Fruit fly (Drosophila melanogaster) whole organism, embryonic: ENCODE measurements around the gene Cand1.

ENCODE experiments used
- Adf1 ChIP-seq: fragments of 200-800 bp; sonication (Bioruptor generic); IDR thresholded peaks from 2 replicates; pipeline ENCODE4 v1.3.6; 2022; ENCODE audit warnings: missing biosample characterization, missing genetic modification characterization
- Aef1 ChIP-seq: fragments of 200-800 bp; sonication (Bioruptor generic); IDR thresholded peaks from 3 replicates; pipeline ENCODE4 v1.3.6; 2022; ENCODE audit warnings: missing biosample characterization, missing genetic modification characterization
- Bgb ChIP-seq: fragments of 200-800 bp; sonication (Bioruptor generic); IDR thresholded peaks from 2 replicates; pipeline ENCODE4 v1.3.6; 2022; ENCODE audit warnings: missing biosample characterization, missing genetic modification characterization; ENCODE audit not compliant: partially characterized antibody
- BtbVII ChIP-seq: fragments of 200-800 bp; sonication (Bioruptor generic); optimal IDR thresholded peaks from 3 replicates; lab custom pipeline; 2017; ENCODE audit warnings: missing biosample characterization, mild to moderate bottlenecking, missing genetic modification characterization
- CG10274 ChIP-seq: fragments of 200-800 bp; sonication (Bioruptor generic); optimal IDR thresholded peaks from 3 replicates; lab custom pipeline; 2017; ENCODE audit warnings: missing biosample characterization, mild to moderate bottlenecking, missing genetic modification characterization
- CG12299 ChIP-seq: fragments of 200-800 bp; sonication (Bioruptor generic); optimal IDR thresholded peaks from 2 replicates; lab custom pipeline; 2018; ENCODE audit warnings: missing biosample characterization, mild to moderate bottlenecking, missing genetic modification characterization
- CG12659 ChIP-seq: fragments of 200-800 bp; sonication (Bioruptor generic); optimal IDR thresholded peaks from 3 replicates; lab custom pipeline; 2017; ENCODE audit warnings: mild to moderate bottlenecking, missing biosample characterization, missing genetic modification reagents, missing genetic modification characterization
- CG12769 ChIP-seq: fragments of 200-800 bp; sonication (Bioruptor generic); optimal IDR thresholded peaks from 2 replicates; lab custom pipeline; 2019; ENCODE audit warnings: missing biosample characterization, mild to moderate bottlenecking, missing genetic modification characterization, moderate library complexity
- CG13296 ChIP-seq: fragments of 200-800 bp; sonication (Bioruptor generic); optimal IDR thresholded peaks from 3 replicates; lab custom pipeline; 2018; ENCODE audit warnings: missing biosample characterization, mild to moderate bottlenecking, missing genetic modification characterization
- CG13894 ChIP-seq: fragments of 200-800 bp; sonication (Bioruptor generic); optimal IDR thresholded peaks from 3 replicates; lab custom pipeline; 2018; ENCODE audit warnings: missing biosample characterization, mild to moderate bottlenecking, missing genetic modification characterization, moderate library complexity
- CG15514 ChIP-seq: fragments of 200-800 bp; sonication (Bioruptor generic); optimal IDR thresholded peaks from 3 replicates; lab custom pipeline; 2017; ENCODE audit warnings: missing biosample characterization, missing genetic modification characterization, mild to moderate bottlenecking, moderate library complexity, missing genetic modification reagents
- CG17912 ChIP-seq: fragments of 200-800 bp; sonication (Bioruptor generic); optimal IDR thresholded peaks from 2 replicates; lab custom pipeline; 2018; ENCODE audit warnings: missing biosample characterization, mild to moderate bottlenecking, missing genetic modification characterization
- CG2199 ChIP-seq: fragments of 200-800 bp; sonication (Bioruptor generic); IDR thresholded peaks from 3 replicates; pipeline ENCODE4 v1.3.6; 2022; ENCODE audit warnings: missing biosample characterization, missing genetic modification characterization
- CG3065 ChIP-seq: fragments of 200-800 bp; sonication (Bioruptor generic); optimal IDR thresholded peaks from 2 replicates; lab custom pipeline; 2016; ENCODE audit warnings: missing biosample characterization, missing genetic modification characterization
- CG31365 ChIP-seq: fragments of 200-800 bp; sonication (Bioruptor generic); optimal IDR thresholded peaks from 2 replicates; lab custom pipeline; 2018; ENCODE audit warnings: missing biosample characterization, mild to moderate bottlenecking, missing genetic modification characterization
- CG32767 ChIP-seq: fragments of 200-800 bp; sonication (Bioruptor generic); IDR thresholded peaks from 2 replicates; pipeline ENCODE4 v1.3.6; 2022; ENCODE audit warnings: missing biosample characterization, missing genetic modification characterization
- CG34376 ChIP-seq: fragments of 200-800 bp; sonication (Bioruptor generic); optimal IDR thresholded peaks from 2 replicates; lab custom pipeline; 2018; ENCODE audit warnings: missing biosample characterization, mild to moderate bottlenecking, missing genetic modification characterization
- CG6854 ChIP-seq: fragments of 200-800 bp; sonication (Bioruptor generic); optimal IDR thresholded peaks from 3 replicates; lab custom pipeline; 2017; ENCODE audit warnings: missing biosample characterization, mild to moderate bottlenecking, missing genetic modification characterization
- CG7987 ChIP-seq: fragments of 200-800 bp; sonication (Bioruptor generic); optimal IDR thresholded peaks from 2 replicates; lab custom pipeline; 2018; ENCODE audit warnings: missing biosample characterization, mild to moderate bottlenecking, missing genetic modification characterization, moderate library complexity
- CG9215 ChIP-seq: fragments of 200-800 bp; sonication (Bioruptor generic); IDR thresholded peaks from 2 replicates; pipeline ENCODE4 v1.3.6; 2022; ENCODE audit warnings: missing biosample characterization, missing genetic modification characterization
- CTCF ChIP-seq: fragments of 200-800 bp; sonication (Bioruptor generic); optimal IDR thresholded peaks from 2 replicates; lab custom pipeline; 2017; ENCODE audit warnings: missing biosample characterization, mild to moderate bottlenecking, missing genetic modification characterization, moderate library complexity
- Ets97D ChIP-seq: fragments of 200-800 bp; sonication (Bioruptor generic); optimal IDR thresholded peaks from 3 replicates; lab custom pipeline; 2016; ENCODE audit warnings: missing biosample characterization, missing genetic modification characterization
- Fer1 ChIP-seq: fragments of 200-800 bp; sonication (Bioruptor generic); optimal IDR thresholded peaks from 2 replicates; lab custom pipeline; 2017; ENCODE audit warnings: missing biosample characterization, mild to moderate bottlenecking, missing genetic modification characterization
- Hmr ChIP-seq: fragments of 200-800 bp; sonication (Bioruptor generic); optimal IDR thresholded peaks from 3 replicates; lab custom pipeline; 2017; ENCODE audit warnings: mild to moderate bottlenecking, missing biosample characterization, missing genetic modification reagents, missing genetic modification characterization
- MESR4 ChIP-seq: fragments of 200-800 bp; sonication (Bioruptor generic); optimal IDR thresholded peaks from 2 replicates; lab custom pipeline; 2018; ENCODE audit warnings: missing biosample characterization, mild to moderate bottlenecking, missing genetic modification characterization, moderate library complexity
- Meics ChIP-seq: fragments of 200-800 bp; sonication (Bioruptor generic); optimal IDR thresholded peaks from 2 replicates; lab custom pipeline; 2017; ENCODE audit warnings: missing biosample characterization, mild to moderate bottlenecking, missing genetic modification characterization
- Myb ChIP-seq: fragments of 200-800 bp; sonication (Bioruptor generic); optimal IDR thresholded peaks from 2 replicates; lab custom pipeline; 2016; ENCODE audit warnings: missing biosample characterization, missing genetic modification characterization
- NFAT ChIP-seq: fragments of 200-800 bp; sonication (Bioruptor generic); IDR thresholded peaks from 2 replicates; pipeline ENCODE4 v1.3.6; 2022; ENCODE audit warnings: missing biosample characterization, missing genetic modification characterization
- Nf-YC ChIP-seq: fragments of 200-800 bp; optimal IDR thresholded peaks from 3 replicates; lab custom pipeline; 2019; ENCODE audit warnings: missing biosample characterization, mild to moderate bottlenecking, missing genetic modification characterization, moderate library complexity
- Poxn ChIP-seq: fragments of 200-800 bp; sonication (Bioruptor generic); IDR thresholded peaks from 2 replicates; pipeline ENCODE4 v1.3.6; 2022; ENCODE audit warnings: missing biosample characterization, missing genetic modification characterization
- Sry-δ ChIP-seq: fragments of 200-800 bp; sonication (Bioruptor generic); optimal IDR thresholded peaks from 2 replicates; lab custom pipeline; 2016; ENCODE audit warnings: missing biosample characterization, missing genetic modification characterization
- Stat92E ChIP-seq, 3 experiments: fragments of >200 bp in 2 of 3; fragments of 200-800 bp in 1 of 3; sonication (Bioruptor generic) in 1 of 3; optimal IDR thresholded peaks; 2 replicates each; lab custom pipeline; 2017 to 2019; ENCODE audit warnings: missing biosample characterization in 3 of 3, missing genetic modification characterization in 3 of 3, mild to moderate bottlenecking in 1 of 3, moderate library complexity in 1 of 3
- Usf ChIP-seq: fragments of 200-800 bp; sonication (Bioruptor generic); optimal IDR thresholded peaks from 2 replicates; lab custom pipeline; 2017; ENCODE audit warnings: missing genotype, missing biosample characterization, missing genetic modification characterization
- amos ChIP-seq: fragments of 200-800 bp; sonication (Bioruptor generic); IDR thresholded peaks from 2 replicates; pipeline ENCODE4 v1.3.6; 2022; ENCODE audit warnings: missing biosample characterization, missing genetic modification characterization; ENCODE audit not compliant: partially characterized antibody
- bigmax ChIP-seq: fragments of 200-800 bp; sonication (Bioruptor generic); optimal IDR thresholded peaks from 2 replicates; lab custom pipeline; 2018; ENCODE audit warnings: missing biosample characterization, mild to moderate bottlenecking, missing genetic modification characterization
- caup ChIP-seq: fragments of 200-800 bp; sonication (Bioruptor generic); optimal IDR thresholded peaks from 3 replicates; lab custom pipeline; 2017; ENCODE audit warnings: missing biosample characterization, mild to moderate bottlenecking, missing genetic modification characterization, moderate library complexity; ENCODE audit not compliant: severe bottlenecking
- cg ChIP-seq: fragments of 200-800 bp; sonication (Bioruptor generic); optimal IDR thresholded peaks from 3 replicates; lab custom pipeline; 2019; ENCODE audit warnings: missing biosample characterization, mild to moderate bottlenecking, missing genetic modification characterization, moderate library complexity
- ftz-f1 ChIP-seq: fragments of 200-800 bp; sonication (Bioruptor generic); optimal IDR thresholded peaks from 2 replicates; lab custom pipeline; 2016; ENCODE audit warnings: missing biosample characterization, missing genetic modification characterization
- gro ChIP-seq: fragments of 200-800 bp; sonication (Bioruptor generic); optimal IDR thresholded peaks from 2 replicates; lab custom pipeline; 2016; ENCODE audit warnings: missing biosample characterization, missing genetic modification characterization
- hkb ChIP-seq, 2 experiments: fragments of 200-800 bp in 1 of 2; fragments of >200 bp in 1 of 2; sonication (Bioruptor generic) in 1 of 2; IDR thresholded peaks in 1 of 2; optimal IDR thresholded peaks in 1 of 2; 2 replicates each; pipeline versions ENCODE4 v1.3.6 to Lab custom; 2017 to 2022; ENCODE audit warnings: missing biosample characterization in 1 of 2, missing genetic modification characterization in 1 of 2
- ind ChIP-seq: fragments of 200-800 bp; sonication (Bioruptor generic); optimal IDR thresholded peaks from 3 replicates; lab custom pipeline; 2016; ENCODE audit warnings: missing biosample characterization, missing genetic modification characterization
- klu ChIP-seq: fragments of 200-800 bp; sonication (Bioruptor generic); IDR thresholded peaks from 2 replicates; pipeline ENCODE4 v1.3.6; 2022; ENCODE audit warnings: missing biosample characterization, missing genetic modification characterization
- mirr ChIP-seq: fragments of 200-800 bp; sonication (Bioruptor generic); optimal IDR thresholded peaks from 3 replicates; lab custom pipeline; 2018; ENCODE audit warnings: missing biosample characterization, mild to moderate bottlenecking, missing genetic modification characterization
- pho ChIP-seq: fragments of 200-800 bp; sonication (Bioruptor generic); optimal IDR thresholded peaks from 2 replicates; lab custom pipeline; 2016; ENCODE audit warnings: missing biosample characterization, missing genetic modification characterization
- pzg ChIP-seq: fragments of 200-800 bp; sonication (Bioruptor generic); optimal IDR thresholded peaks from 3 replicates; lab custom pipeline; 2018; ENCODE audit warnings: missing biosample characterization, mild to moderate bottlenecking, missing genetic modification characterization, moderate library complexity
- sens ChIP-seq: fragments of 200-800 bp; sonication (Bioruptor generic); peaks from one replicate; lab custom pipeline; 2016; ENCODE audit warnings: missing biosample characterization, missing genetic modification characterization
- so ChIP-seq: fragments of 200-800 bp; sonication (Bioruptor generic); IDR thresholded peaks from 3 replicates; pipeline ENCODE4 v1.3.6; 2022; ENCODE audit warnings: missing biosample characterization, missing genetic modification characterization
- sug ChIP-seq: fragments of 200-800 bp; optimal IDR thresholded peaks from 2 replicates; lab custom pipeline; 2019; ENCODE audit warnings: missing biosample characterization, mild to moderate bottlenecking, missing genetic modification characterization, moderate library complexity
- wek ChIP-seq: fragments of 200-800 bp; sonication (Bioruptor generic); optimal IDR thresholded peaks from 3 replicates; lab custom pipeline; 2018; ENCODE audit warnings: missing biosample characterization, mild to moderate bottlenecking, missing genetic modification characterization, moderate library complexity
- zf30C ChIP-seq: fragments of 200-800 bp; sonication (Bioruptor generic); optimal IDR thresholded peaks from 3 replicates; lab custom pipeline; 2018; ENCODE audit warnings: missing biosample characterization, mild to moderate bottlenecking, missing genetic modification characterization

Gene Cand1

dm6 chr2L:10321612-10322011, 40.9 kb downstream of the Cand1 start:
- TF ChIP-seq CG31365: peak; percentile 17
- peak; percentile 3; the same call in 1 of the 2 replicates for TF ChIP-seq NFAT (GFP tag; lab: Robert Waterston, UW)
- TF ChIP-seq Sry-δ (GFP tag; lab: Kevin White, UChicago): no peak
- peak; percentile 10 for TF ChIP-seq CG7987 (GFP tag; lab: Kevin White, UChicago)
- peak; percentile 60; the same call in 2 of the 3 replicates for TF ChIP-seq Aef1 (GFP tag; lab: Robert Waterston, UW)
- peak; percentile 91 for TF ChIP-seq CG10274 (GFP tag; lab: Kevin White, UChicago)
- TF ChIP-seq caup (GFP tag; lab: Kevin White, UChicago): peak; percentile 36
- no peak for TF ChIP-seq CG3065 (GFP tag; lab: Kevin White, UChicago)
- no peak for TF ChIP-seq hkb (optimal IDR thresholded peaks at IDR 0.05; lab: Kevin White, UChicago)
- peak; percentile 30; the same call in 1 of the 2 replicates for TF ChIP-seq hkb (GFP tag; IDR thresholded peaks at IDR 0.05; lab: Robert Waterston, UW)
- TF ChIP-seq Nf-YC (tag; lab: Kevin White, UChicago): peak; percentile 5
- TF ChIP-seq zf30C (GFP tag; lab: Kevin White, UChicago): no peak
- TF ChIP-seq pho (GFP tag; lab: Kevin White, UChicago): peak; percentile 24
- TF ChIP-seq Poxn (GFP tag; lab: Robert Waterston, UW): no peak
- no peak; the same call in 1 of the 2 replicates for TF ChIP-seq amos
- peak; percentile 98 for TF ChIP-seq CG12769
- no peak for TF ChIP-seq CG12299 (tag; lab: Kevin White, UChicago)
- peak; percentile 49 for TF ChIP-seq CG15514
- peak; percentile 8 for TF ChIP-seq CG6854 (GFP tag; lab: Kevin White, UChicago)
- no peak for TF ChIP-seq Usf (GFP tag; lab: Kevin White, UChicago)
- no peak for TF ChIP-seq Stat92E (GFP tag; optimal IDR thresholded peaks at IDR 0.05; lab: Kevin White, UChicago)
- no peak for TF ChIP-seq Myb (GFP tag; lab: Kevin White, UChicago)
- no peak for TF ChIP-seq Adf1 (GFP tag; lab: Robert Waterston, UW)
- TF ChIP-seq mirr (GFP tag; lab: Kevin White, UChicago): peak; percentile 91
- peak; percentile 13 for TF ChIP-seq CG12659 (GFP tag; lab: Kevin White, UChicago)
- TF ChIP-seq CG9215 (GFP tag; lab: Robert Waterston, UW): no peak
- peak; percentile 91 for TF ChIP-seq CG34376 (GFP tag; lab: Kevin White, UChicago)
- peak; percentile 59 for TF ChIP-seq BtbVII (GFP tag; lab: Kevin White, UChicago)
- TF ChIP-seq so: peak; percentile 58; the same call in 1 of the 3 replicates
- TF ChIP-seq Meics (GFP tag; lab: Kevin White, UChicago): peak; percentile 4
- peak; percentile 23 for TF ChIP-seq CG17912 (GFP tag; lab: Kevin White, UChicago)
- peak; percentile 18 for TF ChIP-seq pzg
- TF ChIP-seq Bgb (GFP tag; lab: Robert Waterston, UW): no peak; the same call in none of the 2 replicates
- peak; percentile 87 for TF ChIP-seq CG2199 (GFP tag; lab: Robert Waterston, UW)
- no peak for TF ChIP-seq Ets97D
- TF ChIP-seq sens: peak; percentile 20
- peak; percentile 48 for TF ChIP-seq CG13296 (GFP tag; lab: Kevin White, UChicago)
- TF ChIP-seq CG13894 (tag; lab: Kevin White, UChicago): peak; percentile 84
- peak; percentile 25 for TF ChIP-seq bigmax
- peak; percentile 38 for TF ChIP-seq sug
- peak; percentile 30 for TF ChIP-seq CTCF (GFP tag; lab: Kevin White, UChicago)
- peak; percentile 11 for TF ChIP-seq gro (GFP tag; lab: Kevin White, UChicago)
- TF ChIP-seq MESR4 (GFP tag; lab: Kevin White, UChicago): peak; percentile 7
- TF ChIP-seq cg (GFP tag; lab: Kevin White, UChicago): peak; percentile 36
- TF ChIP-seq Fer1 (GFP tag; lab: Kevin White, UChicago): peak; percentile 56
- TF ChIP-seq CG32767 (GFP tag; lab: Robert Waterston, UW): 0 out of 2 replicates have a peak, but pooled peaks have one; percentile 19
- peak; percentile 38 for TF ChIP-seq Hmr (GFP tag; lab: Kevin White, UChicago)
- no peak for TF ChIP-seq wek
- no peak for TF ChIP-seq ind
- peak; percentile 80 for TF ChIP-seq ftz-f1 (GFP tag; lab: Kevin White, UChicago)
- no peak for TF ChIP-seq klu (GFP tag; lab: Robert Waterston, UW)
